Fruit fly (Drosophila melanogaster) whole organism, embryonic: Measurements from ENCODE around the gene NijB.
A peak's percentile ranks its signal among the peaks of the same experiment; 100 is the strongest.

ENCODE experiments used
- CG18599 ChIP-seq: fragments of 200-800 bp; sonication (Bioruptor generic); optimal IDR thresholded peaks from 3 replicates; lab custom pipeline; 2017; ENCODE audit warnings: missing biosample characterization, missing genetic modification characterization, mild to moderate bottlenecking, moderate library complexity, missing genetic modification reagents
- CG4617 ChIP-seq: fragments of 200-800 bp; sonication (Bioruptor generic); optimal IDR thresholded peaks from 3 replicates; lab custom pipeline; 2016; ENCODE audit warnings: missing biosample characterization, missing genetic modification characterization, borderline replicate concordance
- D19B ChIP-seq: fragments of 200-800 bp; sonication (Bioruptor generic); optimal IDR thresholded peaks from 2 replicates; lab custom pipeline; 2017; ENCODE audit warnings: missing biosample characterization, mild to moderate bottlenecking, missing genetic modification characterization
- btn ChIP-seq: fragments of 200-800 bp; sonication (Bioruptor generic); optimal IDR thresholded peaks from 2 replicates; lab custom pipeline; 2016; ENCODE audit warnings: missing biosample characterization, missing genetic modification characterization
- jing ChIP-seq: fragments of 200-800 bp; sonication (Bioruptor generic); optimal IDR thresholded peaks from 2 replicates; lab custom pipeline; 2018; ENCODE audit warnings: missing biosample characterization, mild to moderate bottlenecking, missing genetic modification characterization

DNA sequence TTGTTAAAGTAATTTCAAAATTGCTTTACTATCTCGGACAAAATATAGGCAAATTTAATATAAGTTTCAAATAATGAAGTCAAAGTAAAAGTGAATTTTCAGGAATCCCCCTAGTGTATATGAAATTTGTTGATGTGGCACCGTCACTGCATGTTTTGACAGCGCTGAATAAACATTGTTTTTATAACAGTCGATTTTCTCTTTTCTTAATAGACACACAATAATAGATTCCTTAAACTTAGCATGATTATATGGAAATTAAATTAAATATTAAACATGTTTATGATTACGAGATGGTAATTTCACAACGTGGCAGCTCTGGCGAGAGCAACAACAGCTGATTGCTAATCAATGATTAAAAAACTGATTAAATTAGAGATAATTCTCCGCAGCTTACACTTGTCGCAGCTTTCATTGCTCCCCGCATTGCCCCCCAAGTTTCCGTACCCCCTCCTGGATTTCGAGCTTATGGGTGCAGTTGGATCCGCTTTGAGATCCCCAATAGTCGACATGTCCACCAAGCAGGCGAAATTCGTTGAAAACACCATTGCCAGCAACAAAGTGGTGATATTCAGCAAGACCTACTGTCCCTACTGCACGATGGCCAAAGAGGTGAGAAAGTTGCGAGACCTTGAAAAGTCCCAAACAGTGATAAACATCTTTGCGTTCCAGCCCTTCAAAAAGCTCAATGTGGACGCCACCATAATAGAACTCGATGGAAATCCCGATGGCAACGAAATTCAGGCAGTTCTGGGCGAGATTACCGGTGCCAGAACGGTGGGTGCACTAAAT lies 23.0 kb upstream of the NijB start, which contains the start of gene Grx1:
- TF ChIP-seq CG18599 (GFP tag; lab: Kevin White, UChicago): peak; percentile 52
- no peak for TF ChIP-seq btn
- TF ChIP-seq jing (GFP tag; lab: Kevin White, UChicago): peak; percentile 14
- peak; percentile 54 for TF ChIP-seq CG4617 (GFP tag; lab: Kevin White, UChicago)
- no peak for TF ChIP-seq D19B (GFP tag; lab: Kevin White, UChicago)
